Worm (Caenorhabditis elegans) whole organism, midembryonic: ENCODE results near the gene B0222.5.

Experiments used
- cog-1 ChIP-seq: sonication (generic microtip); optimal IDR thresholded peaks from 2 replicates; lab custom pipeline; 2016; ENCODE audit warnings: missing genetic modification characterization, missing compliant biosample characterization
- flt-1 ChIP-seq: fragments of 200-800 bp; sonication (Bioruptor generic); IDR thresholded peaks from 2 replicates; pipeline ENCODE4 v1.3.6; 2022; ENCODE audit warnings: missing genetic modification characterization, missing compliant biosample characterization
- ztf-29 ChIP-seq: fragments of 200-800 bp; sonication (Bioruptor generic); IDR thresholded peaks from 2 replicates; pipeline ENCODE4 v1.3.6; 2022; ENCODE audit warnings: missing genetic modification reagents, missing genetic modification characterization, missing compliant biosample characterization

- no peak for TF ChIP-seq flt-1
- TF ChIP-seq cog-1 = no peak
- no peak for TF ChIP-seq ztf-29
These were observed 29.2 kb upstream of the B0222.5 start for ce11 chrV:9183718-9184441.
